Fruit fly (Drosophila melanogaster): ENCODE results near the gene CG10237.

CG10237 gene

dm6 chr2L:19453381-19453780 is 10.9 kb upstream of the CG10237 start, which contains the start of gene Top2 (continued):
- TF ChIP-seq mirr (GFP tag; optimal IDR thresholded peaks at IDR 0.05), result no peak
- TF ChIP-seq CG3995 (GFP tag; optimal IDR thresholded peaks at IDR 0.05), result peak; percentile 100
- no peak for TF ChIP-seq CG12104 (GFP tag; optimal IDR thresholded peaks at IDR 0.05)
- no peak for TF ChIP-seq CG15073 (GFP tag; optimal IDR thresholded peaks at IDR 0.05)
- peak; percentile 100 for TF ChIP-seq CG17802 (tag; optimal IDR thresholded peaks at IDR 0.05)
- TF ChIP-seq chm (GFP tag; IDR thresholded peaks at IDR 0.05), result 0 out of 2 replicates have a peak, but pooled peaks have one; percentile 55
- no peak for TF ChIP-seq Chrac-16 (GFP tag; optimal IDR thresholded peaks at IDR 0.05)
- no peak for TF ChIP-seq CG18476 (GFP tag; optimal IDR thresholded peaks at IDR 0.05)
- TF ChIP-seq CG9817 (tag; optimal IDR thresholded peaks at IDR 0.05), result peak; percentile 30
- TF ChIP-seq Atf3 (GFP tag; optimal IDR thresholded peaks at IDR 0.05), result no peak
- TF ChIP-seq seq (GFP tag; IDR thresholded peaks at IDR 0.05), result no peak
- TF ChIP-seq az2 (GFP tag; optimal IDR thresholded peaks at IDR 0.05), result no peak
- peak; percentile 12 for TF ChIP-seq tx (GFP tag; optimal IDR thresholded peaks at IDR 0.05)
- TF ChIP-seq disco-r (GFP tag; optimal IDR thresholded peaks at IDR 0.05), result no peak
- no peak for TF ChIP-seq CG17385 (GFP tag; optimal IDR thresholded peaks at IDR 0.05)
- peak; percentile 83 for TF ChIP-seq unc-4 (GFP tag; IDR thresholded peaks at IDR 0.05; ENCODE audit: partially characterized antibody)
- TF ChIP-seq B-H1 (GFP tag; IDR thresholded peaks at IDR 0.05), result no peak
- TF ChIP-seq psq (GFP tag; optimal IDR thresholded peaks at IDR 0.05), result no peak
- TF ChIP-seq D19A (tag; optimal IDR thresholded peaks at IDR 0.05), result peak; percentile 18
- no peak for TF ChIP-seq Oli (tag; optimal IDR thresholded peaks at IDR 0.05)
- no peak for TF ChIP-seq gt (GFP tag; IDR thresholded peaks at IDR 0.05)
- TF ChIP-seq CG18262 (tag; optimal IDR thresholded peaks at IDR 0.05), result no peak
- TF ChIP-seq CrebB (tag; optimal IDR thresholded peaks at IDR 0.05), result no peak
- no peak for TF ChIP-seq CG15479 (GFP tag; optimal IDR thresholded peaks at IDR 0.05)
- TF ChIP-seq Poxn (GFP tag; IDR thresholded peaks at IDR 0.05), result no peak
- no peak for TF ChIP-seq Taf1 (GFP tag; IDR thresholded peaks at IDR 0.05)
- TF ChIP-seq CG2875 (GFP tag; optimal IDR thresholded peaks at IDR 0.05), result no peak
- no peak for TF ChIP-seq CG1647 (GFP tag; optimal IDR thresholded peaks at IDR 0.05)
- no peak for TF ChIP-seq CG11247 (GFP tag; IDR thresholded peaks at IDR 0.05)
- no peak for TF ChIP-seq CG33557 (GFP tag; optimal IDR thresholded peaks at IDR 0.05)
- no peak for TF ChIP-seq Xrp1 (GFP tag; IDR thresholded peaks at IDR 0.05)
- peak; percentile 63 for TF ChIP-seq CG7928 (GFP tag; optimal IDR thresholded peaks at IDR 0.05)
- no peak for TF ChIP-seq slp2 (GFP tag; optimal IDR thresholded peaks at IDR 0.05)
- no peak for TF ChIP-seq stc (GFP tag; IDR thresholded peaks at IDR 0.05)
- TF ChIP-seq CG14710 (tag; optimal IDR thresholded peaks at IDR 0.05), result peak; percentile 94
- TF ChIP-seq CG9727 (GFP tag; optimal IDR thresholded peaks at IDR 0.05), result peak; percentile 24
- TF ChIP-seq Abd-B (GFP tag; optimal IDR thresholded peaks at IDR 0.05), result peak; percentile 70
- no peak for TF ChIP-seq crol (GFP tag; IDR thresholded peaks at IDR 0.05)
- peak; percentile 43 for TF ChIP-seq ewg (GFP tag; optimal IDR thresholded peaks at IDR 0.05)
- TF ChIP-seq Dref (GFP tag; IDR thresholded peaks at IDR 0.05), result peak; percentile 98
- TF ChIP-seq zfh2 (GFP tag; optimal IDR thresholded peaks at IDR 0.05), result peak; percentile 68
- TF ChIP-seq nerfin-1 (tag; optimal IDR thresholded peaks at IDR 0.05), result no peak
- peak; percentile 99 for TF ChIP-seq CG31441 (GFP tag; IDR thresholded peaks at IDR 0.05)
- no peak for TF ChIP-seq CG31365 (tag; optimal IDR thresholded peaks at IDR 0.05)
- peak; percentile 32 for TF ChIP-seq CG13424 (tag; optimal IDR thresholded peaks at IDR 0.05)
- no peak for TF ChIP-seq abd-A (tag; optimal IDR thresholded peaks at IDR 0.05)
- peak; percentile 54 for TF ChIP-seq Dek (tag; optimal IDR thresholded peaks at IDR 0.05)
- TF ChIP-seq CG4282 (GFP tag; optimal IDR thresholded peaks at IDR 0.05), result peak; percentile 41
- TF ChIP-seq Rx (GFP tag; IDR thresholded peaks at IDR 0.05), result no peak
- TF ChIP-seq Ada2b (GFP tag; IDR thresholded peaks at IDR 0.05), result peak; percentile 27; the same call in 1 of the 2 replicates
- TF ChIP-seq CG32767 (GFP tag; IDR thresholded peaks at IDR 0.05), result peak; percentile 47; the same call in 1 of the 2 replicates
- TF ChIP-seq br (optimal IDR thresholded peaks at IDR 0.05), result no peak
- no peak for TF ChIP-seq ham (GFP tag; IDR thresholded peaks at IDR 0.05)
